Fruit fly (Drosophila melanogaster): ENCODE results near the gene Gas41.

The Gas41 gene

dm6 chr2L:6919203-6919849 is 30.7 kb downstream of the Gas41 start (continued):
- TF ChIP-seq Fer3 (tag; optimal IDR thresholded peaks at IDR 0.05) (no peak), CG17385 (GFP tag; optimal IDR thresholded peaks at IDR 0.05) (no peak), Dbx (GFP tag; IDR thresholded peaks at IDR 0.05) (0 out of 3 replicates have a peak, but pooled peaks have one; percentile 12), CG1529 (GFP tag; optimal IDR thresholded peaks at IDR 0.05) (no peak), CG12071 (GFP tag; optimal IDR thresholded peaks at IDR 0.05) (no peak), CG11456 (GFP tag; IDR thresholded peaks at IDR 0.05) (no peak), fd3F (GFP tag; optimal IDR thresholded peaks at IDR 0.05) (no peak), Hsf (GFP tag; optimal IDR thresholded peaks at IDR 0.05) (no peak), CG10462 (GFP tag; optimal IDR thresholded peaks at IDR 0.05) (no peak), CG3065 (GFP tag; optimal IDR thresholded peaks at IDR 0.05) (no peak), salm (tag; optimal IDR thresholded peaks at IDR 0.05) (no peak), Hey (tag; optimal IDR thresholded peaks at IDR 0.05) (no peak), Sry-δ (GFP tag; optimal IDR thresholded peaks at IDR 0.05) (no peak), ssp (GFP tag; IDR thresholded peaks at IDR 0.05) (no peak), CG31365 (tag; optimal IDR thresholded peaks at IDR 0.05) (no peak), Mes4 (GFP tag; optimal IDR thresholded peaks at IDR 0.05) (no peak), jigr1 (GFP tag; IDR thresholded peaks at IDR 0.05) (no peak), chinmo (GFP tag; IDR thresholded peaks at IDR 0.05; ENCODE audit: partially characterized antibody) (0 out of 4 replicates have a peak, but pooled peaks have one; percentile 45), CG4360 (GFP tag; IDR thresholded peaks at IDR 0.05) (no peak), CG8089 (GFP tag; optimal IDR thresholded peaks at IDR 0.05) (no peak), dm (GFP tag; optimal IDR thresholded peaks at IDR 0.05) (no peak), hbn (GFP tag; IDR thresholded peaks at IDR 0.05; ENCODE audit: partially characterized antibody) (no peak), CG32772 (GFP tag; IDR thresholded peaks at IDR 0.05) (no peak), CG11093 (GFP tag; IDR thresholded peaks at IDR 0.05) (no peak), wor (GFP tag; IDR thresholded peaks at IDR 0.05) (no peak), esg (GFP tag; conservative IDR thresholded peaks at IDR 0.05) (no peak), kay (GFP tag; optimal IDR thresholded peaks at IDR 0.05) (no peak), mam (GFP tag; optimal IDR thresholded peaks at IDR 0.05) (no peak), CG2712 (tag; optimal IDR thresholded peaks at IDR 0.05) (peak; percentile 40), peb (GFP tag; IDR thresholded peaks at IDR 0.05) (no peak), MTF-1 (GFP tag; optimal IDR thresholded peaks at IDR 0.05; ENCODE audit: borderline replicate concordance) (no peak), CG16813 (GFP tag; IDR thresholded peaks at IDR 0.05; ENCODE audit: partially characterized antibody) (no peak), CG34422 (GFP tag; IDR thresholded peaks at IDR 0.05) (peak; percentile 22; the same call in 1 of the 3 replicates), CG1792 (GFP tag; optimal IDR thresholded peaks at IDR 0.05) (no peak), da (GFP tag; optimal IDR thresholded peaks at IDR 0.05) (no peak), cg (GFP tag; optimal IDR thresholded peaks at IDR 0.05) (peak; percentile 95), Pdp1 (GFP tag; optimal IDR thresholded peaks at IDR 0.05) (no peak), ro (GFP tag; IDR thresholded peaks at IDR 0.05) (no peak), rib (GFP tag; IDR thresholded peaks at IDR 0.05) (peak; percentile 69; the same call in 1 of the 2 replicates), CG11695 (GFP tag; IDR thresholded peaks at IDR 0.05) (no peak), CG7987 (GFP tag; optimal IDR thresholded peaks at IDR 0.05) (peak; percentile 4), CG8359 (GFP tag; optimal IDR thresholded peaks at IDR 0.05; ENCODE audit: borderline replicate concordance) (no peak), grn (GFP tag; optimal IDR thresholded peaks at IDR 0.05) (no peak), pfk (GFP tag; optimal IDR thresholded peaks at IDR 0.05) (no peak), gsb-n (tag; optimal IDR thresholded peaks at IDR 0.05) (no peak), CG2202 (tag; optimal IDR thresholded peaks at IDR 0.05) (no peak), Dad (GFP tag; optimal IDR thresholded peaks at IDR 0.05) (no peak), Med (GFP tag) (peak; percentile 1), lola (GFP tag; optimal IDR thresholded peaks at IDR 0.05) (no peak), CG7786 (GFP tag; optimal IDR thresholded peaks at IDR 0.05) (no peak), CHES-1-like (GFP tag; optimal IDR thresholded peaks at IDR 0.05) (no peak)

All from whole organism, embryonic.